Fruit fly (Drosophila melanogaster) whole organism, embryonic: ENCODE results near the gene Cpr73D.
A peak's percentile ranks its signal among the peaks of the same experiment; 100 is the strongest.

ENCODE experiments used
- B-H2 ChIP-seq: fragments of 200-800 bp; sonication (Bioruptor generic); optimal IDR thresholded peaks from 2 replicates; lab custom pipeline; 2018; ENCODE audit warnings: missing biosample characterization, mild to moderate bottlenecking, missing genetic modification characterization
- CG11456 ChIP-seq: fragments of 200-800 bp; sonication (Bioruptor generic); IDR thresholded peaks from 3 replicates; pipeline ENCODE4 v1.3.6; 2022; ENCODE audit warnings: missing biosample characterization, missing genetic modification characterization
- CG12744 ChIP-seq: fragments of 200-800 bp; sonication (Bioruptor generic); optimal IDR thresholded peaks from 2 replicates; lab custom pipeline; 2016; ENCODE audit warnings: missing biosample characterization, missing genetic modification characterization
- CG12769 ChIP-seq: fragments of 200-800 bp; sonication (Bioruptor generic); optimal IDR thresholded peaks from 2 replicates; lab custom pipeline; 2019; ENCODE audit warnings: missing biosample characterization, mild to moderate bottlenecking, missing genetic modification characterization, moderate library complexity
- CG13296 ChIP-seq: fragments of 200-800 bp; sonication (Bioruptor generic); optimal IDR thresholded peaks from 3 replicates; lab custom pipeline; 2018; ENCODE audit warnings: missing biosample characterization, mild to moderate bottlenecking, missing genetic modification characterization
- CG14014 ChIP-seq: fragments of 200-800 bp; sonication (Bioruptor generic); IDR thresholded peaks from 2 replicates; pipeline ENCODE4 v1.3.6; 2022; ENCODE audit warnings: missing biosample characterization, missing genetic modification characterization
- CG14050 ChIP-seq: fragments of 200-800 bp; sonication (Bioruptor generic); IDR thresholded peaks from 3 replicates; pipeline ENCODE4 v1.3.6; 2022; ENCODE audit warnings: missing biosample characterization, missing genetic modification characterization
- CG14965 ChIP-seq: fragments of 200-800 bp; sonication (Bioruptor generic); optimal IDR thresholded peaks from 2 replicates; lab custom pipeline; 2016; ENCODE audit warnings: missing biosample characterization, missing genetic modification characterization, borderline replicate concordance
- CG18599 ChIP-seq: fragments of 200-800 bp; sonication (Bioruptor generic); optimal IDR thresholded peaks from 3 replicates; lab custom pipeline; 2017; ENCODE audit warnings: missing biosample characterization, missing genetic modification characterization, mild to moderate bottlenecking, moderate library complexity, missing genetic modification reagents
- CG2678 ChIP-seq: fragments of 200-800 bp; sonication (Bioruptor generic); optimal IDR thresholded peaks from 3 replicates; lab custom pipeline; 2019; ENCODE audit warnings: missing biosample characterization, mild to moderate bottlenecking, missing genetic modification characterization, moderate library complexity
- CG32532 ChIP-seq: fragments of 200-800 bp; sonication (Bioruptor generic); IDR thresholded peaks from 2 replicates; pipeline ENCODE4 v1.3.6; 2022; ENCODE audit warnings: missing biosample characterization, missing genetic modification characterization
- CG32772 ChIP-seq: fragments of 200-800 bp; sonication (Bioruptor generic); IDR thresholded peaks from 2 replicates; pipeline ENCODE4 v1.3.6; 2022; ENCODE audit warnings: missing biosample characterization, missing genetic modification characterization
- CG6765 ChIP-seq: fragments of 200-800 bp; sonication (Bioruptor generic); optimal IDR thresholded peaks from 3 replicates; lab custom pipeline; 2017; ENCODE audit warnings: missing biosample characterization, mild to moderate bottlenecking, missing genetic modification characterization
- CG7987 ChIP-seq: fragments of 200-800 bp; sonication (Bioruptor generic); optimal IDR thresholded peaks from 2 replicates; lab custom pipeline; 2018; ENCODE audit warnings: missing biosample characterization, mild to moderate bottlenecking, missing genetic modification characterization, moderate library complexity
- ERR ChIP-seq: fragments of 200-800 bp; sonication (Bioruptor generic); optimal IDR thresholded peaks from 2 replicates; lab custom pipeline; 2016; ENCODE audit warnings: missing biosample characterization, missing genetic modification characterization
- GATAe ChIP-seq: fragments of 200-800 bp; sonication (Bioruptor generic); conservative IDR thresholded peaks from 2 replicates; pipeline ENCODE4 v1.3.6; 2022; ENCODE audit warnings: missing biosample characterization, missing genetic modification characterization
- Hey ChIP-seq: fragments of 200-800 bp; sonication (Bioruptor generic); optimal IDR thresholded peaks from 3 replicates; lab custom pipeline; 2018; ENCODE audit warnings: missing biosample characterization, mild to moderate bottlenecking, missing genetic modification characterization
- HmgD ChIP-seq: fragments of 200-800 bp; sonication (Bioruptor generic); optimal IDR thresholded peaks from 3 replicates; lab custom pipeline; 2016; ENCODE audit warnings: missing biosample characterization, missing genetic modification characterization
- HmgZ ChIP-seq: fragments of 200-800 bp; sonication (Bioruptor generic); optimal IDR thresholded peaks from 2 replicates; lab custom pipeline; 2018; ENCODE audit warnings: missing biosample characterization, mild to moderate bottlenecking, missing genetic modification characterization
- NfI ChIP-seq: fragments of 200-800 bp; sonication (Bioruptor generic); optimal IDR thresholded peaks from 3 replicates; lab custom pipeline; 2018; ENCODE audit warnings: missing biosample characterization, mild to moderate bottlenecking, missing genetic modification characterization, moderate library complexity
- PHDP ChIP-seq: fragments of 200-800 bp; sonication (Bioruptor generic); optimal IDR thresholded peaks from 3 replicates; lab custom pipeline; 2018; ENCODE audit warnings: missing biosample characterization, mild to moderate bottlenecking, missing genetic modification characterization, moderate library complexity
- Pdp1 ChIP-seq, 2 experiments: fragments of 200-800 bp; sonication (Bioruptor generic); optimal IDR thresholded peaks; 3 replicates each; lab custom pipeline; 2016; ENCODE audit warnings: missing biosample characterization in 2 of 2, missing genetic modification characterization in 2 of 2, mild to moderate bottlenecking in 1 of 2, moderate library complexity in 1 of 2
- Rx ChIP-seq: fragments of 200-800 bp; sonication (Bioruptor generic); IDR thresholded peaks from 2 replicates; pipeline ENCODE4 v1.3.6; 2022; ENCODE audit warnings: missing biosample characterization, missing genetic modification characterization
- Sin3A ChIP-seq: fragments of >200 bp; optimal IDR thresholded peaks from 2 replicates; lab custom pipeline; 2018
- Vsx1 ChIP-seq: fragments of 200-800 bp; sonication (Bioruptor generic); optimal IDR thresholded peaks from 2 replicates; lab custom pipeline; 2017; ENCODE audit warnings: missing biosample characterization, mild to moderate bottlenecking, missing genetic modification characterization, missing genetic modification reagents
- ab ChIP-seq: fragments of 200-800 bp; sonication (Bioruptor generic); optimal IDR thresholded peaks from 2 replicates; lab custom pipeline; 2016; ENCODE audit warnings: missing biosample characterization, missing genetic modification characterization
- al ChIP-seq: fragments of 200-800 bp; sonication (Bioruptor generic); IDR thresholded peaks from 2 replicates; pipeline ENCODE4 v1.3.6; 2022; ENCODE audit warnings: missing biosample characterization, missing genetic modification characterization
- az2 ChIP-seq: fragments of 200-800 bp; sonication (Bioruptor generic); optimal IDR thresholded peaks from 3 replicates; lab custom pipeline; 2016; ENCODE audit warnings: missing biosample characterization, missing genetic modification characterization
- bbx ChIP-seq: fragments of 200-800 bp; sonication (Bioruptor generic); IDR thresholded peaks from 2 replicates; pipeline ENCODE4 v1.3.6; 2022; ENCODE audit warnings: missing biosample characterization, missing genetic modification characterization; ENCODE audit not compliant: partially characterized antibody
- bsh ChIP-seq, 2 experiments: fragments of 200-800 bp; sonication (Bioruptor generic); optimal IDR thresholded peaks; 2 replicates each; lab custom pipeline; 2017 to 2018; ENCODE audit warnings: mild to moderate bottlenecking in 2 of 2, missing biosample characterization in 2 of 2, missing genetic modification characterization in 2 of 2, moderate library complexity in 1 of 2
- caup ChIP-seq: fragments of 200-800 bp; sonication (Bioruptor generic); optimal IDR thresholded peaks from 3 replicates; lab custom pipeline; 2017; ENCODE audit warnings: missing biosample characterization, mild to moderate bottlenecking, missing genetic modification characterization, moderate library complexity; ENCODE audit not compliant: severe bottlenecking
- chinmo ChIP-seq: fragments of 200-800 bp; sonication (Bioruptor generic); IDR thresholded peaks from 4 replicates; pipeline ENCODE4 v1.3.6; 2022; ENCODE audit warnings: missing biosample characterization, missing genetic modification characterization; ENCODE audit not compliant: partially characterized antibody
- crol ChIP-seq: fragments of 200-800 bp; sonication (Bioruptor generic); IDR thresholded peaks from 2 replicates; pipeline ENCODE4 v1.3.6; 2022; ENCODE audit warnings: missing biosample characterization, missing genetic modification characterization
- klu ChIP-seq: fragments of 200-800 bp; sonication (Bioruptor generic); IDR thresholded peaks from 2 replicates; pipeline ENCODE4 v1.3.6; 2022; ENCODE audit warnings: missing biosample characterization, missing genetic modification characterization
- lab ChIP-seq: fragments of 200-800 bp; sonication (Bioruptor generic); optimal IDR thresholded peaks from 3 replicates; lab custom pipeline; 2017; ENCODE audit warnings: missing biosample characterization, missing genetic modification characterization, mild to moderate bottlenecking, moderate library complexity, missing genetic modification reagents
- nom ChIP-seq: fragments of 200-800 bp; sonication (Bioruptor generic); optimal IDR thresholded peaks from 2 replicates; lab custom pipeline; 2017; ENCODE audit warnings: missing biosample characterization, missing genetic modification characterization, mild to moderate bottlenecking, moderate library complexity, missing genetic modification reagents
- pzg ChIP-seq: fragments of 200-800 bp; sonication (Bioruptor generic); optimal IDR thresholded peaks from 3 replicates; lab custom pipeline; 2018; ENCODE audit warnings: missing biosample characterization, mild to moderate bottlenecking, missing genetic modification characterization, moderate library complexity
- schlank ChIP-seq: fragments of 200-800 bp; sonication (Bioruptor generic); optimal IDR thresholded peaks from 2 replicates; lab custom pipeline; 2018; ENCODE audit warnings: missing biosample characterization, mild to moderate bottlenecking, missing genetic modification characterization
- sens-2 ChIP-seq: fragments of 200-800 bp; sonication (Bioruptor generic); IDR thresholded peaks from 2 replicates; pipeline ENCODE4 v1.3.6; 2022; ENCODE audit warnings: missing biosample characterization, missing genetic modification characterization
- sisA ChIP-seq: fragments of 200-800 bp; sonication (Bioruptor generic); IDR thresholded peaks from 2 replicates; pipeline ENCODE4 v1.3.6; 2022; ENCODE audit warnings: missing biosample characterization, missing genetic modification characterization
- sob ChIP-seq: fragments of 200-800 bp; sonication (Bioruptor generic); IDR thresholded peaks from 2 replicates; pipeline ENCODE4 v1.3.6; 2022; ENCODE audit warnings: missing biosample characterization, missing genetic modification characterization
- sr ChIP-seq: fragments of 200-800 bp; sonication (Bioruptor generic); IDR thresholded peaks from 3 replicates; pipeline ENCODE4 v1.3.6; 2022; ENCODE audit warnings: missing biosample characterization, missing genetic modification characterization
- stc ChIP-seq: fragments of 200-800 bp; sonication (Bioruptor generic); IDR thresholded peaks from 2 replicates; pipeline ENCODE4 v1.3.6; 2022; ENCODE audit warnings: missing biosample characterization, missing genetic modification characterization
- stwl ChIP-seq: fragments of 200-800 bp; sonication (Bioruptor generic); optimal IDR thresholded peaks from 3 replicates; lab custom pipeline; 2018; ENCODE audit warnings: missing biosample characterization, mild to moderate bottlenecking, missing genetic modification characterization, moderate library complexity
- sug ChIP-seq: fragments of 200-800 bp; optimal IDR thresholded peaks from 2 replicates; lab custom pipeline; 2019; ENCODE audit warnings: missing biosample characterization, mild to moderate bottlenecking, missing genetic modification characterization, moderate library complexity
- tgo ChIP-seq: fragments of 200-800 bp; sonication (Bioruptor generic); IDR thresholded peaks from 3 replicates; pipeline ENCODE4 v1.3.6; 2022; ENCODE audit warnings: missing biosample characterization, missing genetic modification characterization
- unpg ChIP-seq: fragments of 200-800 bp; sonication (Bioruptor generic); optimal IDR thresholded peaks from 3 replicates; lab custom pipeline; 2018; ENCODE audit warnings: missing biosample characterization, mild to moderate bottlenecking, missing genetic modification characterization, moderate library complexity
- vnd ChIP-seq: fragments of 200-800 bp; sonication (Bioruptor generic); IDR thresholded peaks from 3 replicates; pipeline ENCODE4 v1.3.6; 2022; ENCODE audit warnings: missing biosample characterization, missing genetic modification characterization; ENCODE audit not compliant: partially characterized antibody
- z ChIP-seq: fragments of 200-800 bp; sonication (Bioruptor generic); IDR thresholded peaks from 3 replicates; pipeline ENCODE4 v1.3.6; 2022; ENCODE audit warnings: missing biosample characterization, missing genetic modification characterization

Cpr73D gene

dm6 chr3L:17001055-17001454 lies 43.6 kb upstream of the Cpr73D start (continued):
- TF ChIP-seq CG32532 (GFP tag; lab: Robert Waterston, UW) (peak; percentile 53; the same call in 1 of the 2 replicates), klu (GFP tag; lab: Robert Waterston, UW) (0 out of 2 replicates have a peak, but pooled peaks have one; percentile 24), B-H2 (GFP tag; lab: Kevin White, UChicago) (peak; percentile 73), bbx (GFP tag; lab: Robert Waterston, UW) (no peak), vnd (GFP tag; lab: Robert Waterston, UW) (peak; percentile 32; the same call in 1 of the 3 replicates), chinmo (peak; percentile 73; the same call in 1 of the 4 replicates), CG18599 (GFP tag; lab: Kevin White, UChicago) (no peak), sisA (GFP tag; lab: Robert Waterston, UW) (no peak), CG2678 (tag; lab: Kevin White, UChicago) (peak; percentile 47), Sin3A (lab: Kevin White, UChicago) (no peak), CG14965 (no peak), az2 (GFP tag; lab: Kevin White, UChicago) (no peak), sr (GFP tag; lab: Robert Waterston, UW) (peak; percentile 12; the same call in 1 of the 3 replicates), CG7987 (GFP tag; lab: Kevin White, UChicago) (peak; percentile 48), Rx (GFP tag; lab: Robert Waterston, UW) (no peak), CG32772 (GFP tag; lab: Robert Waterston, UW) (peak; percentile 57; the same call in 1 of the 2 replicates), CG13296 (GFP tag; lab: Kevin White, UChicago) (peak; percentile 23), unpg (GFP tag; lab: Kevin White, UChicago) (peak; percentile 26), CG11456 (0 out of 3 replicates have a peak, but pooled peaks have one; percentile 11), ab (GFP tag; lab: Kevin White, UChicago) (no peak), HmgZ (tag; lab: Kevin White, UChicago) (peak; percentile 32), NfI (GFP tag; lab: Kevin White, UChicago) (peak; percentile 28), Vsx1 (GFP tag; lab: Kevin White, UChicago) (peak; percentile 88), lab (GFP tag; lab: Kevin White, UChicago) (peak; percentile 20), GATAe (GFP tag; lab: Robert Waterston, UW) (peak; percentile 68; the same call in 1 of the 2 replicates), al (GFP tag; lab: Robert Waterston, UW) (no peak), bsh (GFP tag; optimal IDR thresholded peaks at IDR 0.05; lab: Kevin White, UChicago) (no peak), sens-2 (GFP tag; lab: Robert Waterston, UW) (0 out of 2 replicates have a peak, but pooled peaks have one; percentile 44), nom (peak; percentile 12), HmgD (GFP tag; lab: Kevin White, UChicago) (no peak), PHDP (tag; lab: Kevin White, UChicago) (peak; percentile 42), ERR (GFP tag; lab: Kevin White, UChicago) (no peak), caup (peak; percentile 19), stc (GFP tag; lab: Robert Waterston, UW) (0 out of 2 replicates have a peak, but pooled peaks have one; percentile 11), pzg (GFP tag; lab: Kevin White, UChicago) (no peak), sug (tag; lab: Kevin White, UChicago) (peak; percentile 83), CG14014 (peak; percentile 42; the same call in 1 of the 2 replicates), Pdp1 (GFP tag; optimal IDR thresholded peaks at IDR 0.05; lab: Kevin White, UChicago) (peak in 1 of 2 experiments; percentile 35), CG6765 (peak; percentile 32), CG12744 (GFP tag; lab: Kevin White, UChicago) (no peak), CG12769 (peak; percentile 44), z (GFP tag; lab: Robert Waterston, UW) (0 out of 3 replicates have a peak, but pooled peaks have one; percentile 37), tgo (no peak), sob (GFP tag; lab: Robert Waterston, UW) (peak; percentile 58; the same call in 1 of the 2 replicates), schlank (peak; percentile 13), crol (peak; percentile 57), stwl (tag; lab: Kevin White, UChicago) (no peak), CG14050 (GFP tag; lab: Robert Waterston, UW) (peak; percentile 8; the same call in 1 of the 3 replicates), Hey (tag; lab: Kevin White, UChicago) (peak; percentile 20)
